Worm (Caenorhabditis elegans) whole organism, late embryonic: Measurements from ENCODE around the gene ZC477.2.

Experiments
- K02D7.2 ChIP-seq: sonication (generic microtip); optimal IDR thresholded peaks from 2 replicates; lab custom pipeline; 2017; ENCODE audit warnings: mild to moderate bottlenecking, missing genetic modification characterization, missing compliant biosample characterization
- ama-1 ChIP-seq: fragments of 150-350 bp; optimal IDR thresholded peaks from 2 replicates; lab custom pipeline; 2014
- ceh-14 ChIP-seq: sonication (generic microtip); optimal IDR thresholded peaks from 2 replicates; lab custom pipeline; 2016; ENCODE audit warnings: missing genotype, missing genetic modification characterization, missing compliant biosample characterization
- ceh-18 ChIP-seq: sonication (generic microtip); optimal IDR thresholded peaks from 2 replicates; lab custom pipeline; 2016; ENCODE audit warnings: missing genetic modification characterization, missing compliant biosample characterization
- ceh-31 ChIP-seq: sonication (generic microtip); optimal IDR thresholded peaks from 2 replicates; lab custom pipeline; 2016; ENCODE audit warnings: missing genetic modification characterization, missing compliant biosample characterization
- ceh-45 ChIP-seq: fragments of 200-800 bp; sonication (Bioruptor generic); IDR thresholded peaks from 2 replicates; pipeline ENCODE4 v1.3.6; 2022; ENCODE audit warnings: missing genetic modification reagents, missing genetic modification characterization, missing compliant biosample characterization
- ceh-48 ChIP-seq: sonication (generic microtip); optimal IDR thresholded peaks from 2 replicates; lab custom pipeline; 2016; ENCODE audit warnings: missing genetic modification characterization, inconsistent platforms, missing compliant biosample characterization
- ceh-9 ChIP-seq: sonication (generic microtip); optimal IDR thresholded peaks from 2 replicates; lab custom pipeline; 2016; ENCODE audit warnings: mild to moderate bottlenecking, missing genetic modification characterization, inconsistent platforms, missing compliant biosample characterization
- che-1 ChIP-seq: sonication (generic microtip); optimal IDR thresholded peaks from 2 replicates; lab custom pipeline; 2016; ENCODE audit warnings: mild to moderate bottlenecking, missing genetic modification characterization, missing compliant biosample characterization
- dmd-4 ChIP-seq: sonication (generic microtip); optimal IDR thresholded peaks from 2 replicates; lab custom pipeline; 2016; ENCODE audit warnings: borderline replicate concordance, missing genetic modification characterization, missing compliant biosample characterization
- elt-4 ChIP-seq: sonication (generic microtip); optimal IDR thresholded peaks from 2 replicates; lab custom pipeline; 2016; ENCODE audit warnings: missing genetic modification characterization, missing compliant biosample characterization
- eyg-1 ChIP-seq: sonication (generic microtip); optimal IDR thresholded peaks from 2 replicates; lab custom pipeline; 2016; ENCODE audit warnings: missing genotype, missing genetic modification characterization, missing compliant biosample characterization
- fax-1 ChIP-seq: sonication (generic microtip); optimal IDR thresholded peaks from 2 replicates; lab custom pipeline; 2016; ENCODE audit warnings: missing genotype, missing genetic modification characterization, missing compliant biosample characterization
- fkh-6 ChIP-seq: sonication (generic microtip); optimal IDR thresholded peaks from 2 replicates; lab custom pipeline; 2016; ENCODE audit warnings: missing genetic modification characterization, missing compliant biosample characterization
- hlh-13 ChIP-seq: fragments of 200-800 bp; sonication (Bioruptor generic); optimal IDR thresholded peaks from 2 replicates; lab custom pipeline; 2018; ENCODE audit warnings: mild to moderate bottlenecking, missing genetic modification characterization, missing compliant biosample characterization
- hlh-15 ChIP-seq: sonication (generic microtip); optimal IDR thresholded peaks from 2 replicates; lab custom pipeline; 2016; ENCODE audit warnings: missing genetic modification characterization, missing compliant biosample characterization
- hlh-6 ChIP-seq: sonication (generic microtip); optimal IDR thresholded peaks from 2 replicates; lab custom pipeline; 2016; ENCODE audit warnings: missing genotype, missing genetic modification characterization, missing compliant biosample characterization
- lim-6 ChIP-seq: sonication (generic microtip); optimal IDR thresholded peaks from 2 replicates; lab custom pipeline; 2016; ENCODE audit warnings: missing genetic modification characterization, missing compliant biosample characterization
- lin-11 ChIP-seq: fragments of 200-800 bp; sonication (Bioruptor generic); optimal IDR thresholded peaks from 2 replicates; lab custom pipeline; 2018; ENCODE audit warnings: mild to moderate bottlenecking, missing genetic modification characterization, missing compliant biosample characterization
- mec-3 ChIP-seq: sonication (generic microtip); optimal IDR thresholded peaks from 2 replicates; lab custom pipeline; 2016; ENCODE audit warnings: borderline replicate concordance, missing genetic modification characterization, missing compliant biosample characterization
- nfya-1 ChIP-seq: sonication (generic microtip); optimal IDR thresholded peaks from 2 replicates; lab custom pipeline; 2017; ENCODE audit warnings: missing genetic modification characterization, mild to moderate bottlenecking, missing compliant biosample characterization, antibody characterized with exemption, moderate library complexity
- nhr-11 ChIP-seq: fragments of 150-350 bp; optimal IDR thresholded peaks from 2 replicates; lab custom pipeline; 2014; ENCODE audit warnings: missing biosample characterization, missing genetic modification characterization
- nhr-232 ChIP-seq: sonication (generic microtip); optimal IDR thresholded peaks from 2 replicates; lab custom pipeline; 2016; ENCODE audit warnings: missing genetic modification characterization, missing compliant biosample characterization
- npax-4 ChIP-seq: sonication (generic microtip); optimal IDR thresholded peaks from 2 replicates; lab custom pipeline; 2016; ENCODE audit warnings: missing genetic modification characterization, missing compliant biosample characterization
- pag-3 ChIP-seq: sonication (generic microtip); optimal IDR thresholded peaks from 2 replicates; lab custom pipeline; 2016; ENCODE audit warnings: missing compliant biosample characterization, missing genetic modification characterization, borderline replicate concordance
- pat-9 ChIP-seq: fragments of 200-800 bp; sonication (Bioruptor generic); optimal IDR thresholded peaks from 2 replicates; lab custom pipeline; 2018; ENCODE audit warnings: mild to moderate bottlenecking, missing genetic modification characterization, moderate library complexity, missing compliant biosample characterization
- pha-2 ChIP-seq: sonication (generic microtip); optimal IDR thresholded peaks from 2 replicates; lab custom pipeline; 2017; ENCODE audit warnings: mild to moderate bottlenecking, missing genetic modification characterization, missing compliant biosample characterization
- pha-4 ChIP-seq: fragments of 150-350 bp; optimal IDR thresholded peaks from 2 replicates; lab custom pipeline; 2018; ENCODE audit warnings: missing biosample characterization, missing genetic modification reagents, missing genetic modification characterization
- pros-1 ChIP-seq: fragments of 150-350 bp; optimal IDR thresholded peaks from 2 replicates; lab custom pipeline; 2014; ENCODE audit warnings: missing biosample characterization, missing genetic modification reagents, missing genetic modification characterization
- rnt-1 ChIP-seq: sonication (generic microtip); optimal IDR thresholded peaks from 2 replicates; lab custom pipeline; 2016; ENCODE audit warnings: missing genetic modification characterization, missing compliant biosample characterization
- sox-2 ChIP-seq: fragments of 200-800 bp; sonication (Bioruptor generic); IDR thresholded peaks from 2 replicates; pipeline ENCODE4 v1.3.6; 2022; ENCODE audit warnings: missing genetic modification reagents, missing genetic modification characterization, missing compliant biosample characterization
- unc-42 ChIP-seq: sonication (generic microtip); optimal IDR thresholded peaks from 2 replicates; lab custom pipeline; 2016; ENCODE audit warnings: missing genotype, missing genetic modification characterization, missing compliant biosample characterization

Gene ZC477.2

ce11 chrIV:7149020-7149601 lies 41.1 kb downstream of the ZC477.2 start, which contains the start of gene C34D4.4:
TSS of gene C34D4.4 (plus strand) at chrIV:7149361.
- TF ChIP-seq nhr-232 (tag; lab: Kevin White, UChicago) (no peak), nfya-1 (tag; lab: Kevin White, UChicago) (peak; percentile 16), ceh-48 (tag; lab: Kevin White, UChicago) (no peak), pag-3 (tag; lab: Kevin White, UChicago) (no peak), lim-6 (tag; lab: Kevin White, UChicago) (no peak)
- TF ChIP-seq, all 69 proteins: peak for 1

ce11 chrIV:7152409-7152808 lies 44.4 kb downstream of the ZC477.2 start, which contains the start of gene col-113:
TSS of gene col-113 (minus strand) at chrIV:7152509.
- no peak for TF ChIP-seq ceh-18
- TF ChIP-seq nhr-11 (tag; lab: Kevin White, UChicago): no peak
- TF ChIP-seq lin-11: no peak
- TF ChIP-seq rnt-1 (tag; lab: Kevin White, UChicago): no peak
- TF ChIP-seq unc-42 (tag; lab: Kevin White, UChicago): no peak

- TF ChIP-seq ceh-45 (GFP tag; lab: Robert Waterston, UW) (no peak), pat-9 (tag; lab: Kevin White, UChicago) (no peak), pha-4 (tag; lab: Kevin White, UChicago) (no peak), pros-1 (tag; lab: Kevin White, UChicago) (no peak), hlh-15 (tag; lab: Kevin White, UChicago) (no peak), ama-1 (lab: Kevin White, UChicago) (no peak), che-1 (tag; lab: Kevin White, UChicago) (no peak), nhr-232 (tag; lab: Kevin White, UChicago) (no peak), dmd-4 (no peak), npax-4 (no peak), ceh-31 (tag; lab: Kevin White, UChicago) (no peak), elt-4 (no peak), fkh-6 (no peak)
- TF ChIP-seq, all 69 proteins: peak for 0
These were observed 45.4 kb downstream of the ZC477.2 start, which contains the start of gene C34D4.3 for ce11 chrIV:7153362-7153761. TSS of gene C34D4.3 (plus strand) at chrIV:7153662.

DNA sequence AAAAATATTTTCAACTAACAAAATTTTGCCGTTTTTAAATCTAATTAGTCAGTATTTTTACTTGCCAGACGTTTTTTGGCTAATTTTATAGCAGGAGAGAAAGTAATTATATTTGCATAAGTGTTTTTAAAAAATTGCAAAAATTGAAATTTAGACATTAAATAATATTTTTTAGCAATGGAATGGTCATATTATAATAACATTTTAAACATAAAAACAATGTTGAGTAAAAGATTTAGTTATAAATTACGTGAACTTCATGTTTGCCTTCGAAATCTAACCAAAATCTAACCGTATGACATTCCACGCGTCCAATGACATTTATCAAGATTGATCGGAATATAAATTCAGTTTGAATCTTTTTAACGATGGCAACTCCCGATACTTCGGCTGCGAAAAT lies 46.4 kb downstream of the ZC477.2 start, which contains the start of gene C34D4.2:
Gene C34D4.2 (plus strand): TSS at position 301 of the 400 bp plus-strand sequence.
- TF ChIP-seq fax-1 (tag; lab: Kevin White, UChicago) (no peak), K02D7.2 (tag; lab: Kevin White, UChicago) (no peak), hlh-13 (GFP tag; lab: Kevin White, UChicago) (no peak), pha-2 (tag; lab: Kevin White, UChicago) (no peak), eyg-1 (tag; lab: Kevin White, UChicago) (no peak), nfya-1 (tag; lab: Kevin White, UChicago) (no peak), sox-2 (GFP tag; lab: Robert Waterston, UW) (no peak), dmd-4 (no peak), nhr-11 (tag; lab: Kevin White, UChicago) (no peak)

DNA sequence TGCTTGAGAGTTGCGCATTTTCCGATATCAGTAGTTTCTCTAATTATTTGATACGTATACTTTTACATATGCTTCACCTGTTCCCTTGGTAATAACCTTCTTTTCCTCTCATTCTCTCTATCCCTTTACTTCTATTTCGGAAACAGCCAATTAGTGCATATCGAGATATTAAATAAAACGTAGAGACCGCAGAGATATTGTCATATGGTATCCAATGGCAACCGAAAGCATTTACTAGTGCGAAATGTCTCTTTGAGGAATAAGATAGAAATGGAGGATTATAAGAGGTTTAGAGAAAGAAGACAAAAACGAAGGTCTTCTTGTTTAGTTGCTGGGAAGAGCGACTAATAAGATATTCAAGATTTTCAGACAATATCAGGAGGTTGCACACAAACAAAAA lies 48.4 kb downstream of the ZC477.2 start, which contains the start of gene maph-9:
Gene maph-9 (plus strand): TSS at position 273 of the 400 bp plus-strand sequence.
- TF ChIP-seq ceh-31 (tag; lab: Kevin White, UChicago) (peak; percentile 28), pag-3 (tag; lab: Kevin White, UChicago) (no peak), nfya-1 (tag; lab: Kevin White, UChicago) (peak; percentile 44), mec-3 (tag; lab: Kevin White, UChicago) (no peak), ceh-14 (tag; lab: Kevin White, UChicago) (peak; percentile 30), hlh-13 (GFP tag; lab: Kevin White, UChicago) (no peak)

ce11 chrIV:7158161-7158560 lies 50.2 kb downstream of the ZC477.2 start:
- no peak for TF ChIP-seq pag-3 (tag; lab: Kevin White, UChicago)
- no peak for TF ChIP-seq fkh-6
- TF ChIP-seq ceh-14 (tag; lab: Kevin White, UChicago): no peak
- TF ChIP-seq hlh-6: no peak
- no peak for TF ChIP-seq ceh-9
